Worm (Caenorhabditis elegans): Measurements from ENCODE around the gene pgp-6.

ce11 chrX:10877138-10877743 lies at the start of gene pgp-6:
- TF ChIP-seq zip-11 (GFP tag; IDR thresholded peaks at IDR 0.05) (no peak), nhr-237 (tag; optimal IDR thresholded peaks at IDR 0.05) (no peak), snpc-4 (tag; optimal IDR thresholded peaks at IDR 0.05) (no peak), ama-1 (optimal IDR thresholded peaks at IDR 0.05) (no peak), hlh-30 (tag; optimal IDR thresholded peaks at IDR 0.05; ENCODE audit: insufficient read depth) (no peak), mdl-1 (tag; optimal IDR thresholded peaks at IDR 0.05) (no peak), F49E8.2 (tag; optimal IDR thresholded peaks at IDR 0.05; ENCODE audit: borderline replicate concordance) (no peak), zfp-2 (tag; optimal IDR thresholded peaks at IDR 0.05) (no peak), ztf-11 (tag; optimal IDR thresholded peaks at IDR 0.05) (no peak), attf-4 (tag; optimal IDR thresholded peaks at IDR 0.05) (no peak), zag-1 (tag; optimal IDR thresholded peaks at IDR 0.05) (no peak)
